Worm (Caenorhabditis elegans): ENCODE results near the gene H03A11.13.

Gene H03A11.13

ce11 chrX:15230394-15230968, 17.4 kb upstream of the H03A11.13 start, which contains the start of gene H03A11.2:
H03A11.2 (minus strand) TSS chrX:15230645.
- TF ChIP-seq ztf-23 (GFP tag; IDR thresholded peaks at IDR 0.05): no peak
- no peak for TF ChIP-seq cog-1 (tag; optimal IDR thresholded peaks at IDR 0.05)
- no peak for TF ChIP-seq flt-1 (GFP tag; IDR thresholded peaks at IDR 0.05)
- no peak for TF ChIP-seq ztf-29 (GFP tag; IDR thresholded peaks at IDR 0.05)
- TF ChIP-seq tab-1 (GFP tag; IDR thresholded peaks at IDR 0.05): no peak
- no peak for TF ChIP-seq klf-2 (GFP tag; conservative IDR thresholded peaks at IDR 0.05)
- no peak for TF ChIP-seq T22C8.4 (GFP tag; IDR thresholded peaks at IDR 0.05)
- TF ChIP-seq med-1 (GFP tag; optimal IDR thresholded peaks at IDR 0.05; ENCODE audit: insufficient read depth): no peak
- TF ChIP-seq ref-1 (GFP tag; conservative IDR thresholded peaks at IDR 0.05): no peak

ce11 chrX:15229174-15229573, 16.1 kb upstream of the H03A11.13 start:
- no peak for TF ChIP-seq med-1 (GFP tag; optimal IDR thresholded peaks at IDR 0.05; ENCODE audit: insufficient read depth)
- no peak for TF ChIP-seq klf-2 (GFP tag; conservative IDR thresholded peaks at IDR 0.05)
- no peak for TF ChIP-seq ref-1 (GFP tag; conservative IDR thresholded peaks at IDR 0.05)
- no peak for TF ChIP-seq T22C8.4 (GFP tag; IDR thresholded peaks at IDR 0.05)
- no peak for TF ChIP-seq cog-1 (tag; optimal IDR thresholded peaks at IDR 0.05)
- TF ChIP-seq flt-1 (GFP tag; IDR thresholded peaks at IDR 0.05): no peak
- TF ChIP-seq ztf-23 (GFP tag; IDR thresholded peaks at IDR 0.05): no peak

ce11 chrX:15225180-15225724, 12.2 kb upstream of the H03A11.13 start:
- no peak for TF ChIP-seq ztf-29 (GFP tag; IDR thresholded peaks at IDR 0.05)
- TF ChIP-seq tab-1 (GFP tag; IDR thresholded peaks at IDR 0.05): no peak
- no peak for TF ChIP-seq T22C8.4 (GFP tag; IDR thresholded peaks at IDR 0.05)

ce11 chrX:15224128-15224527, 11.1 kb upstream of the H03A11.13 start:
- TF ChIP-seq klf-2 (GFP tag; conservative IDR thresholded peaks at IDR 0.05): no peak
- TF ChIP-seq tab-1 (GFP tag; IDR thresholded peaks at IDR 0.05): no peak
- TF ChIP-seq T22C8.4 (GFP tag; IDR thresholded peaks at IDR 0.05): no peak
- TF ChIP-seq ztf-23 (GFP tag; IDR thresholded peaks at IDR 0.05): no peak
- no peak for TF ChIP-seq cog-1 (tag; optimal IDR thresholded peaks at IDR 0.05)
- TF ChIP-seq med-1 (GFP tag; optimal IDR thresholded peaks at IDR 0.05; ENCODE audit: insufficient read depth): no peak
- no peak for TF ChIP-seq ztf-29 (GFP tag; IDR thresholded peaks at IDR 0.05)
- no peak for TF ChIP-seq ref-1 (GFP tag; conservative IDR thresholded peaks at IDR 0.05)
- TF ChIP-seq flt-1 (GFP tag; IDR thresholded peaks at IDR 0.05): no peak

ce11 chrX:15222789-15223188, 9.8 kb upstream of the H03A11.13 start:
- TF ChIP-seq tab-1 (GFP tag; IDR thresholded peaks at IDR 0.05) (no peak), klf-2 (GFP tag; conservative IDR thresholded peaks at IDR 0.05) (no peak), ztf-23 (GFP tag; IDR thresholded peaks at IDR 0.05) (no peak), flt-1 (GFP tag; IDR thresholded peaks at IDR 0.05) (no peak), cog-1 (tag; optimal IDR thresholded peaks at IDR 0.05) (no peak), ref-1 (GFP tag; conservative IDR thresholded peaks at IDR 0.05) (no peak), T22C8.4 (GFP tag; IDR thresholded peaks at IDR 0.05) (no peak), med-1 (GFP tag; optimal IDR thresholded peaks at IDR 0.05; ENCODE audit: insufficient read depth) (no peak), ztf-29 (GFP tag; IDR thresholded peaks at IDR 0.05) (no peak)

ce11 chrX:15221865-15222551, 9.0 kb upstream of the H03A11.13 start:
- TF ChIP-seq ref-1 (GFP tag; conservative IDR thresholded peaks at IDR 0.05) (no peak), flt-1 (GFP tag; IDR thresholded peaks at IDR 0.05) (no peak), T22C8.4 (GFP tag; IDR thresholded peaks at IDR 0.05) (no peak), klf-2 (GFP tag; conservative IDR thresholded peaks at IDR 0.05) (no peak), ztf-23 (GFP tag; IDR thresholded peaks at IDR 0.05) (no peak), cog-1 (tag; optimal IDR thresholded peaks at IDR 0.05) (no peak), med-1 (GFP tag; optimal IDR thresholded peaks at IDR 0.05; ENCODE audit: insufficient read depth) (no peak), ztf-29 (GFP tag; IDR thresholded peaks at IDR 0.05) (no peak), tab-1 (GFP tag; IDR thresholded peaks at IDR 0.05) (no peak)

ce11 chrX:15221107-15221506, 8.1 kb upstream of the H03A11.13 start:
- no peak for TF ChIP-seq ztf-29 (GFP tag; IDR thresholded peaks at IDR 0.05)
- TF ChIP-seq ref-1 (GFP tag; conservative IDR thresholded peaks at IDR 0.05): no peak
- no peak for TF ChIP-seq med-1 (GFP tag; optimal IDR thresholded peaks at IDR 0.05; ENCODE audit: insufficient read depth)
- TF ChIP-seq flt-1 (GFP tag; IDR thresholded peaks at IDR 0.05): no peak
- no peak for TF ChIP-seq klf-2 (GFP tag; conservative IDR thresholded peaks at IDR 0.05)
- no peak for TF ChIP-seq tab-1 (GFP tag; IDR thresholded peaks at IDR 0.05)
- no peak for TF ChIP-seq ztf-23 (GFP tag; IDR thresholded peaks at IDR 0.05)
- TF ChIP-seq cog-1 (tag; optimal IDR thresholded peaks at IDR 0.05): no peak
- TF ChIP-seq T22C8.4 (GFP tag; IDR thresholded peaks at IDR 0.05): no peak

ce11 chrX:15215272-15215671, 2.2 kb upstream of the H03A11.13 start:
- TF ChIP-seq ref-1 (GFP tag; conservative IDR thresholded peaks at IDR 0.05): no peak
- TF ChIP-seq cog-1 (tag; optimal IDR thresholded peaks at IDR 0.05): no peak
- TF ChIP-seq ztf-23 (GFP tag; IDR thresholded peaks at IDR 0.05): no peak

- TF ChIP-seq ref-1 (GFP tag; conservative IDR thresholded peaks at IDR 0.05) (0 out of 2 replicates have a peak, but pooled peaks have one; percentile 13), med-1 (GFP tag; optimal IDR thresholded peaks at IDR 0.05; ENCODE audit: insufficient read depth) (no peak), flt-1 (GFP tag; IDR thresholded peaks at IDR 0.05) (peak; percentile 79), cog-1 (tag; optimal IDR thresholded peaks at IDR 0.05) (no peak), ztf-29 (GFP tag; IDR thresholded peaks at IDR 0.05) (no peak), klf-2 (GFP tag; conservative IDR thresholded peaks at IDR 0.05) (no peak), ztf-23 (GFP tag; IDR thresholded peaks at IDR 0.05) (0 out of 2 replicates have a peak, but pooled peaks have one; percentile 49), T22C8.4 (GFP tag; IDR thresholded peaks at IDR 0.05) (peak; percentile 28; the same call in 1 of the 2 replicates), tab-1 (GFP tag; IDR thresholded peaks at IDR 0.05) (no peak; the same call in none of the 2 replicates)
Observed at ce11 chrX:15200720-15201119, 12.3 kb downstream of the H03A11.13 start.

Measured in whole organism, midembryonic.